Worm (Caenorhabditis elegans) whole organism, midembryonic: ENCODE data around the gene F14D7.3.

ENCODE experiments used
- T22C8.4 ChIP-seq: fragments of 200-800 bp; sonication (Bioruptor generic); IDR thresholded peaks from 2 replicates; pipeline ENCODE4 v1.3.6; 2022; ENCODE audit warnings: missing genetic modification characterization, missing compliant biosample characterization
- cog-1 ChIP-seq: sonication (generic microtip); optimal IDR thresholded peaks from 2 replicates; lab custom pipeline; 2016; ENCODE audit warnings: missing genetic modification characterization, missing compliant biosample characterization
- klf-2 ChIP-seq: fragments of 200-800 bp; sonication (Bioruptor generic); conservative IDR thresholded peaks from 2 replicates; pipeline ENCODE4 v1.3.6; 2022; ENCODE audit warnings: missing genetic modification reagents, missing genetic modification characterization, missing compliant biosample characterization
- ref-1 ChIP-seq: fragments of 200-800 bp; sonication (Bioruptor generic); conservative IDR thresholded peaks from 2 replicates; pipeline ENCODE4 v1.3.6; 2022; ENCODE audit warnings: missing genetic modification reagents, missing genetic modification characterization, missing compliant biosample characterization
- ztf-23 ChIP-seq: fragments of 200-800 bp; sonication (Bioruptor generic); IDR thresholded peaks from 2 replicates; pipeline ENCODE4 v1.3.6; 2022; ENCODE audit warnings: missing genetic modification reagents, missing genetic modification characterization, missing compliant biosample characterization

- TF ChIP-seq klf-2 (GFP tag; lab: Robert Waterston, UW) (no peak), cog-1 (tag; lab: Kevin White, UChicago) (no peak), ref-1 (GFP tag; lab: Robert Waterston, UW) (no peak), ztf-23 (GFP tag; lab: Robert Waterston, UW) (no peak), T22C8.4 (no peak)
Observed at ce11 chrV:14289363-14289762, 7.2 kb upstream of the F14D7.3 start, which contains the start of gene F14D7.1.
